Fruit fly (Drosophila melanogaster) whole organism, embryonic: ENCODE measurements around the gene CG32437.

Experiments
- ATbp ChIP-seq: fragments of 200-800 bp; sonication (Bioruptor generic); optimal IDR thresholded peaks from 2 replicates; lab custom pipeline; 2017; ENCODE audit warnings: missing biosample characterization, mild to moderate bottlenecking, missing genetic modification characterization, missing genetic modification reagents
- CG1024 ChIP-seq: fragments of 200-800 bp; sonication (Bioruptor generic); IDR thresholded peaks from 2 replicates; pipeline ENCODE4 v1.3.6; 2022; ENCODE audit warnings: missing biosample characterization, missing genetic modification characterization
- CG10274 ChIP-seq: fragments of 200-800 bp; sonication (Bioruptor generic); optimal IDR thresholded peaks from 3 replicates; lab custom pipeline; 2017; ENCODE audit warnings: missing biosample characterization, mild to moderate bottlenecking, missing genetic modification characterization
- CG10654 ChIP-seq: fragments of 200-800 bp; sonication (Bioruptor generic); optimal IDR thresholded peaks from 2 replicates; lab custom pipeline; 2016; ENCODE audit warnings: missing biosample characterization, missing genetic modification characterization
- CG10979 ChIP-seq: fragments of 200-800 bp; sonication (Bioruptor generic); optimal IDR thresholded peaks from 2 replicates; lab custom pipeline; 2018; ENCODE audit warnings: missing biosample characterization, mild to moderate bottlenecking, missing genetic modification characterization, moderate library complexity
- CG11085 ChIP-seq: fragments of 200-800 bp; sonication (Bioruptor generic); IDR thresholded peaks from 2 replicates; pipeline ENCODE4 v1.3.6; 2022; ENCODE audit warnings: missing biosample characterization, missing genetic modification characterization
- CG11504 ChIP-seq: fragments of 200-800 bp; sonication (Bioruptor generic); optimal IDR thresholded peaks from 3 replicates; lab custom pipeline; 2019; ENCODE audit warnings: missing biosample characterization, mild to moderate bottlenecking, missing genetic modification characterization, moderate library complexity
- CG14441 ChIP-seq: fragments of 200-800 bp; sonication (Bioruptor generic); IDR thresholded peaks from 2 replicates; pipeline ENCODE4 v1.3.6; 2022; ENCODE audit warnings: missing biosample characterization, missing genetic modification characterization
- CG17385 ChIP-seq: fragments of 200-800 bp; sonication (Bioruptor generic); optimal IDR thresholded peaks from 3 replicates; lab custom pipeline; 2018; ENCODE audit warnings: missing biosample characterization, mild to moderate bottlenecking, missing genetic modification characterization
- CG31365 ChIP-seq: fragments of 200-800 bp; sonication (Bioruptor generic); optimal IDR thresholded peaks from 2 replicates; lab custom pipeline; 2018; ENCODE audit warnings: missing biosample characterization, mild to moderate bottlenecking, missing genetic modification characterization
- CG33213 ChIP-seq: fragments of 200-800 bp; sonication (Bioruptor generic); optimal IDR thresholded peaks from 3 replicates; lab custom pipeline; 2016; ENCODE audit warnings: missing biosample characterization, missing genetic modification characterization
- CG4424 ChIP-seq: fragments of 200-800 bp; sonication (Bioruptor generic); optimal IDR thresholded peaks from 3 replicates; lab custom pipeline; 2016; ENCODE audit warnings: missing biosample characterization, missing genetic modification characterization
- CG7745 ChIP-seq: fragments of 200-800 bp; sonication (Bioruptor generic); optimal IDR thresholded peaks from 2 replicates; lab custom pipeline; 2018; ENCODE audit warnings: missing biosample characterization, mild to moderate bottlenecking, missing genetic modification characterization, moderate library complexity
- CG9932 ChIP-seq: fragments of 200-800 bp; sonication (Bioruptor generic); IDR thresholded peaks from 2 replicates; pipeline ENCODE4 v1.3.6; 2022; ENCODE audit warnings: missing biosample characterization, missing genetic modification characterization
- Dek ChIP-seq: fragments of 200-800 bp; sonication (Bioruptor generic); optimal IDR thresholded peaks from 3 replicates; lab custom pipeline; 2019; ENCODE audit warnings: missing biosample characterization, mild to moderate bottlenecking, missing genetic modification characterization, moderate library complexity
- Dfd ChIP-seq, 2 experiments: fragments of >200 bp; optimal IDR thresholded peaks; 2 replicates each; lab custom pipeline; 2017; ENCODE audit warnings: missing biosample characterization in 2 of 2, missing genetic modification characterization in 2 of 2
- Dip3 ChIP-seq: fragments of 200-800 bp; sonication (Bioruptor generic); optimal IDR thresholded peaks from 3 replicates; lab custom pipeline; 2016; ENCODE audit warnings: missing biosample characterization, missing genetic modification characterization
- Drgx ChIP-seq: fragments of 200-800 bp; sonication (Bioruptor generic); IDR thresholded peaks from 2 replicates; pipeline ENCODE4 v1.3.6; 2022; ENCODE audit warnings: missing biosample characterization, missing genetic modification characterization
- ERR ChIP-seq: fragments of 200-800 bp; sonication (Bioruptor generic); optimal IDR thresholded peaks from 2 replicates; lab custom pipeline; 2016; ENCODE audit warnings: missing biosample characterization, missing genetic modification characterization
- HmgD ChIP-seq: fragments of 200-800 bp; sonication (Bioruptor generic); optimal IDR thresholded peaks from 3 replicates; lab custom pipeline; 2016; ENCODE audit warnings: missing biosample characterization, missing genetic modification characterization
- Jarid2 ChIP-seq: fragments of 200-800 bp; sonication (Bioruptor generic); optimal IDR thresholded peaks from 3 replicates; lab custom pipeline; 2017; ENCODE audit warnings: mild to moderate bottlenecking, missing biosample characterization, missing genetic modification reagents, missing genetic modification characterization
- Lhr ChIP-seq: fragments of 200-800 bp; sonication (Bioruptor generic); optimal IDR thresholded peaks from 3 replicates; lab custom pipeline; 2017; ENCODE audit warnings: mild to moderate bottlenecking, missing biosample characterization, missing genetic modification reagents, missing genetic modification characterization
- NK7.1 ChIP-seq: fragments of 200-800 bp; sonication (Bioruptor generic); optimal IDR thresholded peaks from 3 replicates; lab custom pipeline; 2016; ENCODE audit warnings: missing biosample characterization, missing genetic modification characterization
- Neu2 ChIP-seq: fragments of 200-800 bp; sonication (Bioruptor generic); optimal IDR thresholded peaks from 3 replicates; lab custom pipeline; 2016; ENCODE audit warnings: missing biosample characterization, missing genetic modification characterization, borderline replicate concordance
- Pdp1 ChIP-seq, 2 experiments: fragments of 200-800 bp; sonication (Bioruptor generic); optimal IDR thresholded peaks; 3 replicates each; lab custom pipeline; 2016; ENCODE audit warnings: missing biosample characterization in 2 of 2, missing genetic modification characterization in 2 of 2, mild to moderate bottlenecking in 1 of 2, moderate library complexity in 1 of 2
- Ptx1 ChIP-seq: fragments of 200-800 bp; sonication (Bioruptor generic); IDR thresholded peaks from 2 replicates; pipeline ENCODE4 v1.3.6; 2022; ENCODE audit warnings: missing biosample characterization, missing genetic modification characterization
- Rx ChIP-seq: fragments of 200-800 bp; sonication (Bioruptor generic); IDR thresholded peaks from 2 replicates; pipeline ENCODE4 v1.3.6; 2022; ENCODE audit warnings: missing biosample characterization, missing genetic modification characterization
- Sry-δ ChIP-seq: fragments of 200-800 bp; sonication (Bioruptor generic); optimal IDR thresholded peaks from 2 replicates; lab custom pipeline; 2016; ENCODE audit warnings: missing biosample characterization, missing genetic modification characterization
- TFAM ChIP-seq: fragments of 200-800 bp; sonication (Bioruptor generic); optimal IDR thresholded peaks from 2 replicates; lab custom pipeline; 2017; ENCODE audit warnings: missing biosample characterization, missing genetic modification characterization, inconsistent platforms
- Taf1 ChIP-seq: fragments of 200-800 bp; sonication (Bioruptor generic); IDR thresholded peaks from 2 replicates; pipeline ENCODE4 v1.3.6; 2022; ENCODE audit warnings: missing biosample characterization, missing genetic modification characterization
- Tbp ChIP-seq: fragments of >200 bp; optimal IDR thresholded peaks from 2 replicates; lab custom pipeline; 2018; ENCODE audit warnings: missing biosample characterization, missing genetic modification characterization
- abd-A ChIP-seq: fragments of 200-800 bp; sonication (Bioruptor generic); optimal IDR thresholded peaks from 3 replicates; lab custom pipeline; 2019; ENCODE audit warnings: missing biosample characterization, mild to moderate bottlenecking, missing genetic modification characterization, moderate library complexity
- cas ChIP-seq: fragments of 200-800 bp; sonication (Bioruptor generic); IDR thresholded peaks from 2 replicates; pipeline ENCODE4 v1.3.6; 2022; ENCODE audit warnings: missing biosample characterization, missing genetic modification characterization
- caup ChIP-seq: fragments of 200-800 bp; sonication (Bioruptor generic); optimal IDR thresholded peaks from 3 replicates; lab custom pipeline; 2017; ENCODE audit warnings: missing biosample characterization, mild to moderate bottlenecking, missing genetic modification characterization, moderate library complexity; ENCODE audit not compliant: severe bottlenecking
- crp ChIP-seq, 2 experiments: fragments of 200-800 bp; sonication (Bioruptor generic); optimal IDR thresholded peaks; 2 replicates in 1 of 2; 3 replicates in 1 of 2; lab custom pipeline; 2017; ENCODE audit warnings: missing biosample characterization in 2 of 2, missing genetic modification characterization in 2 of 2, mild to moderate bottlenecking in 1 of 2, moderate library complexity in 1 of 2
- danr ChIP-seq: fragments of 200-800 bp; sonication (Bioruptor generic); IDR thresholded peaks from 2 replicates; pipeline ENCODE4 v1.3.6; 2022; ENCODE audit warnings: missing biosample characterization, missing genetic modification characterization
- dati ChIP-seq: fragments of 200-800 bp; sonication (Bioruptor generic); IDR thresholded peaks from 2 replicates; pipeline ENCODE4 v1.3.6; 2022; ENCODE audit warnings: missing biosample characterization, missing genetic modification characterization
- fu2 ChIP-seq: fragments of 200-800 bp; sonication (Bioruptor generic); optimal IDR thresholded peaks from 2 replicates; lab custom pipeline; 2016; ENCODE audit warnings: missing biosample characterization, missing genetic modification characterization
- gcm2 ChIP-seq: fragments of 200-800 bp; sonication (Bioruptor generic); optimal IDR thresholded peaks from 2 replicates; lab custom pipeline; 2016; ENCODE audit warnings: missing biosample characterization, missing genetic modification characterization
- kah ChIP-seq: fragments of 200-800 bp; sonication (Bioruptor generic); optimal IDR thresholded peaks from 2 replicates; lab custom pipeline; 2018; ENCODE audit warnings: missing biosample characterization, mild to moderate bottlenecking, missing genetic modification characterization
- nom ChIP-seq: fragments of 200-800 bp; sonication (Bioruptor generic); optimal IDR thresholded peaks from 2 replicates; lab custom pipeline; 2017; ENCODE audit warnings: missing biosample characterization, missing genetic modification characterization, mild to moderate bottlenecking, moderate library complexity, missing genetic modification reagents
- org-1 ChIP-seq: fragments of 200-800 bp; sonication (Bioruptor generic); optimal IDR thresholded peaks from 2 replicates; lab custom pipeline; 2017; ENCODE audit warnings: missing biosample characterization, missing genetic modification characterization
- peb ChIP-seq: fragments of 200-800 bp; sonication (Bioruptor generic); IDR thresholded peaks from 2 replicates; pipeline ENCODE4 v1.3.6; 2022; ENCODE audit warnings: missing biosample characterization, missing genetic modification characterization
- pho ChIP-seq: fragments of 200-800 bp; sonication (Bioruptor generic); optimal IDR thresholded peaks from 2 replicates; lab custom pipeline; 2016; ENCODE audit warnings: missing biosample characterization, missing genetic modification characterization
- pita ChIP-seq: fragments of 200-800 bp; sonication (Bioruptor generic); optimal IDR thresholded peaks from 2 replicates; lab custom pipeline; 2017; ENCODE audit warnings: missing biosample characterization, mild to moderate bottlenecking, missing genetic modification characterization
- sna ChIP-seq: fragments of 200-800 bp; sonication (Bioruptor generic); IDR thresholded peaks from 2 replicates; pipeline ENCODE4 v1.3.6; 2022; ENCODE audit warnings: missing biosample characterization, missing genetic modification characterization; ENCODE audit not compliant: partially characterized antibody
- sqz ChIP-seq: fragments of 200-800 bp; sonication (Bioruptor generic); optimal IDR thresholded peaks from 3 replicates; lab custom pipeline; 2018; ENCODE audit warnings: missing biosample characterization, mild to moderate bottlenecking, missing genetic modification characterization
- tin ChIP-seq: fragments of 200-800 bp; sonication (Bioruptor generic); optimal IDR thresholded peaks from 3 replicates; lab custom pipeline; 2016; ENCODE audit warnings: missing biosample characterization, missing genetic modification characterization
- tio ChIP-seq: fragments of 200-800 bp; sonication (Bioruptor generic); optimal IDR thresholded peaks from 2 replicates; lab custom pipeline; 2017; ENCODE audit warnings: missing biosample characterization, missing genetic modification characterization, inconsistent platforms
- tx ChIP-seq: fragments of 200-800 bp; sonication (Bioruptor generic); optimal IDR thresholded peaks from 2 replicates; lab custom pipeline; 2016; ENCODE audit warnings: missing biosample characterization, missing genetic modification characterization

The CG32437 gene

DNA sequence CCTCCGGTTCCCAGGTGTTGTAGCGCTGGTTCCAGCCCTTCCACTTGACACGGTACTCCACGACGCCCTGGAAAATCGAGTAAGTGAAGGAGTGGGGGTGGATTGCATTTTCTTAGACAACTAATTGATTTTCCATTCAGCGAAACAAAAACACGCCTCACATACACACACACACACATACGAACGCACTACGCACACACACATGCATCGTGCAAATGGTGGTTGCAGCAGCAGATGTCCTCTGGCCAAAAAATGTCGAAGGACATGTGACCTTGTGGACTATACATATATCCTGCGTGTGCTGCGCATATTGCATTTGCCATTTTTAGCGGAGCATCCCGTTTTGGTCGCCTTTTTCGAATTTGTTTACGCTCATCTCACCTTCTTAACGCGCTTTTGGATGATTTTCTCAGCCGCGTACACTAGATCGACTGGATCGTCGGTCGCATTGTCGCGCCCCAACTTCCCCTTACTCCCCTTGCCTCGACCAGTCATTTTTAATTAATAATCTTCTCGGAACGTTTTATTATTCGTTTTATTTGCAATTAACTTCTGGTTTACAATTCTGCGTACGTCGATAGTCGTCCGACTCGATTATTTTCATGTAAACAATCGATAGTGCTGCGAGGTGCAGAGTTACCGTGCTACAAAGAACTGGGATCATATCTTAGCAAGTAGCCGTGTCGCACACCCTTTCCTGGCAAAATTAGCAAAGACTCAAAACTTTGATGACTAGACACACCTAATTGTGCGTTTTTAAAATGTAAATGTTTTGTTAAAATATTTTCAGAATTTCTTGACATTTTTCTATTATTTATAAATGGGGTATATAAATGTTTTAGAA, 39.8 kb upstream of the CG32437 start, which contains the start of gene Pc (continued):
- no peak for TF ChIP-seq sqz
- no peak for TF ChIP-seq peb (GFP tag; lab: Robert Waterston, UW)
- peak; percentile 78 for TF ChIP-seq CG33213
- TF ChIP-seq CG10654 = no peak
- TF ChIP-seq CG11085 = 0 out of 2 replicates have a peak, but pooled peaks have one; percentile 18
- no peak for TF ChIP-seq tin (GFP tag; lab: Kevin White, UChicago)
- TF ChIP-seq Drgx (GFP tag; lab: Robert Waterston, UW) = no peak
- TF ChIP-seq abd-A (tag; lab: Kevin White, UChicago) = peak; percentile 15
- no peak for TF ChIP-seq CG17385 (GFP tag; lab: Kevin White, UChicago)
- peak; percentile 87 for TF ChIP-seq pita (GFP tag; lab: Kevin White, UChicago)
- TF ChIP-seq Dek (tag; lab: Kevin White, UChicago) = peak; percentile 39
- TF ChIP-seq gcm2 (GFP tag; lab: Kevin White, UChicago) = no peak
- TF ChIP-seq Lhr (GFP tag; lab: Kevin White, UChicago) = peak; percentile 91
- no peak for TF ChIP-seq CG7745 (tag; lab: Kevin White, UChicago)
- no peak for TF ChIP-seq danr (GFP tag; lab: Robert Waterston, UW)
- TF ChIP-seq CG10979 (tag; lab: Kevin White, UChicago) = no peak
- no peak for TF ChIP-seq nom
- no peak for TF ChIP-seq Ptx1 (GFP tag; lab: Robert Waterston, UW)
- TF ChIP-seq Dip3 (GFP tag; lab: Kevin White, UChicago) = peak; percentile 10
- TF ChIP-seq Dfd (GFP tag; optimal IDR thresholded peaks at IDR 0.05; lab: Kevin White, UChicago) = no peak
- TF ChIP-seq tx (GFP tag; lab: Kevin White, UChicago) = no peak
- no peak for TF ChIP-seq ERR (GFP tag; lab: Kevin White, UChicago)
- TF ChIP-seq fu2 (GFP tag; lab: Kevin White, UChicago) = peak; percentile 1
- TF ChIP-seq CG9932 (GFP tag; lab: Robert Waterston, UW) = peak; percentile 46
- no peak for TF ChIP-seq kah (GFP tag; lab: Kevin White, UChicago)
- no peak for TF ChIP-seq CG31365 (tag; lab: Kevin White, UChicago)
- no peak for TF ChIP-seq Neu2 (GFP tag; lab: Kevin White, UChicago)
- TF ChIP-seq CG14441 = no peak
- TF ChIP-seq caup (GFP tag; lab: Kevin White, UChicago) = no peak
- TF ChIP-seq pho (GFP tag; lab: Kevin White, UChicago) = peak; percentile 39
- no peak for TF ChIP-seq org-1 (GFP tag; lab: Kevin White, UChicago)
- no peak for TF ChIP-seq Jarid2 (GFP tag; lab: Kevin White, UChicago)
- TF ChIP-seq Taf1 = no peak
- no peak for TF ChIP-seq Pdp1 (GFP tag; optimal IDR thresholded peaks at IDR 0.05; lab: Kevin White, UChicago)
- TF ChIP-seq Sry-δ (GFP tag; lab: Kevin White, UChicago) = peak; percentile 86
- TF ChIP-seq CG11504 (tag; lab: Kevin White, UChicago) = peak; percentile 56
- no peak for TF ChIP-seq crp (GFP tag; optimal IDR thresholded peaks at IDR 0.05; lab: Kevin White, UChicago)
- no peak for TF ChIP-seq CG4424
- TF ChIP-seq Tbp = no peak
- TF ChIP-seq cas = no peak
- TF ChIP-seq tio (GFP tag; lab: Kevin White, UChicago) = no peak
- TF ChIP-seq NK7.1 (GFP tag; lab: Kevin White, UChicago) = no peak
- TF ChIP-seq CG10274 = no peak
- TF ChIP-seq TFAM (GFP tag; lab: Kevin White, UChicago) = no peak
- TF ChIP-seq sna (GFP tag; lab: Robert Waterston, UW) = peak; percentile 53; the same call in 1 of the 2 replicates
- no peak for TF ChIP-seq CG1024 (GFP tag; lab: Robert Waterston, UW)
- no peak for TF ChIP-seq dati (GFP tag; lab: Robert Waterston, UW)
- TF ChIP-seq HmgD (GFP tag; lab: Kevin White, UChicago) = peak; percentile 83
- TF ChIP-seq Rx (GFP tag; lab: Robert Waterston, UW) = no peak
- TF ChIP-seq ATbp (GFP tag; lab: Kevin White, UChicago) = no peak
